Fruit fly (Drosophila melanogaster) whole organism, embryonic: ENCODE results near the gene Irbp.

Experiments used
- Bteb2 ChIP-seq: fragments of 200-800 bp; sonication (Bioruptor generic); optimal IDR thresholded peaks from 2 replicates; lab custom pipeline; 2016; ENCODE audit warnings: missing biosample characterization, missing genetic modification characterization
- C15 ChIP-seq: fragments of 200-800 bp; sonication (Bioruptor generic); IDR thresholded peaks from 3 replicates; pipeline ENCODE4 v1.3.6; 2022; ENCODE audit warnings: missing biosample characterization, missing genetic modification characterization
- CG10366 ChIP-seq: fragments of 200-800 bp; sonication (Bioruptor generic); IDR thresholded peaks from 2 replicates; pipeline ENCODE4 v1.3.6; 2022; ENCODE audit warnings: missing biosample characterization, missing genetic modification characterization
- CG10431 ChIP-seq: fragments of 200-800 bp; sonication (Bioruptor generic); optimal IDR thresholded peaks from 3 replicates; lab custom pipeline; 2018; ENCODE audit warnings: missing biosample characterization, mild to moderate bottlenecking, missing genetic modification characterization
- CG10462 ChIP-seq: fragments of 200-800 bp; sonication (Bioruptor generic); optimal IDR thresholded peaks from 2 replicates; lab custom pipeline; 2016; ENCODE audit warnings: missing biosample characterization, missing genetic modification characterization
- CG10959 ChIP-seq: fragments of 200-800 bp; sonication (Bioruptor generic); IDR thresholded peaks from 2 replicates; pipeline ENCODE4 v1.3.6; 2022; ENCODE audit warnings: missing biosample characterization, missing genetic modification characterization
- CG10979 ChIP-seq: fragments of 200-800 bp; sonication (Bioruptor generic); optimal IDR thresholded peaks from 2 replicates; lab custom pipeline; 2018; ENCODE audit warnings: missing biosample characterization, mild to moderate bottlenecking, missing genetic modification characterization, moderate library complexity
- CG12104 ChIP-seq: fragments of 200-800 bp; sonication (Bioruptor generic); optimal IDR thresholded peaks from 3 replicates; lab custom pipeline; 2016; ENCODE audit warnings: missing biosample characterization, missing genetic modification characterization
- CG15479 ChIP-seq: fragments of 200-800 bp; sonication (Bioruptor generic); optimal IDR thresholded peaks from 3 replicates; lab custom pipeline; 2019; ENCODE audit warnings: missing biosample characterization, mild to moderate bottlenecking, missing genetic modification characterization, moderate library complexity
- CG15696 ChIP-seq: fragments of 200-800 bp; sonication (Bioruptor generic); optimal IDR thresholded peaks from 2 replicates; lab custom pipeline; 2019; ENCODE audit warnings: missing biosample characterization, mild to moderate bottlenecking, missing genetic modification characterization, moderate library complexity
- CG16815 ChIP-seq: fragments of 200-800 bp; sonication (Bioruptor generic); optimal IDR thresholded peaks from 3 replicates; lab custom pipeline; 2017; ENCODE audit warnings: missing biosample characterization, mild to moderate bottlenecking, missing genetic modification characterization
- CG18262 ChIP-seq: fragments of 200-800 bp; optimal IDR thresholded peaks from 3 replicates; lab custom pipeline; 2019; ENCODE audit warnings: missing biosample characterization, mild to moderate bottlenecking, missing genetic modification characterization, moderate library complexity
- CG34422 ChIP-seq: fragments of 200-800 bp; sonication (Bioruptor generic); IDR thresholded peaks from 3 replicates; pipeline ENCODE4 v1.3.6; 2022; ENCODE audit warnings: missing biosample characterization, missing genetic modification characterization
- CG3995 ChIP-seq: fragments of 200-800 bp; sonication (Bioruptor generic); optimal IDR thresholded peaks from 3 replicates; lab custom pipeline; 2016; ENCODE audit warnings: missing biosample characterization, missing genetic modification characterization
- CG4617 ChIP-seq: fragments of 200-800 bp; sonication (Bioruptor generic); optimal IDR thresholded peaks from 3 replicates; lab custom pipeline; 2016; ENCODE audit warnings: missing biosample characterization, missing genetic modification characterization, borderline replicate concordance
- CG4707 ChIP-seq: fragments of 200-800 bp; sonication (Bioruptor generic); optimal IDR thresholded peaks from 2 replicates; lab custom pipeline; 2018; ENCODE audit warnings: missing biosample characterization, mild to moderate bottlenecking, missing genetic modification characterization, moderate library complexity
- CG5953 ChIP-seq: fragments of 200-800 bp; sonication (Bioruptor generic); IDR thresholded peaks from 2 replicates; pipeline ENCODE4 v1.3.6; 2022; ENCODE audit warnings: missing biosample characterization, missing genetic modification characterization
- CG6272 ChIP-seq: fragments of 200-800 bp; sonication (Bioruptor generic); IDR thresholded peaks from 2 replicates; pipeline ENCODE4 v1.3.6; 2022; ENCODE audit warnings: missing biosample characterization, missing genetic modification characterization
- CG6813 ChIP-seq: fragments of 200-800 bp; sonication (Bioruptor generic); optimal IDR thresholded peaks from 2 replicates; lab custom pipeline; 2017; ENCODE audit warnings: missing biosample characterization, missing genetic modification characterization, mild to moderate bottlenecking, moderate library complexity, missing genetic modification reagents
- CG7839 ChIP-seq: fragments of 200-800 bp; sonication (Bioruptor generic); optimal IDR thresholded peaks from 3 replicates; lab custom pipeline; 2018; ENCODE audit warnings: missing biosample characterization, mild to moderate bottlenecking, missing genetic modification characterization, moderate library complexity
- CG8089 ChIP-seq: fragments of 200-800 bp; sonication (Bioruptor generic); optimal IDR thresholded peaks from 3 replicates; lab custom pipeline; 2016; ENCODE audit warnings: missing biosample characterization, missing genetic modification characterization
- D ChIP-seq, 2 experiments: fragments of 200-800 bp in 1 of 2; fragments of >200 bp in 1 of 2; sonication (Bioruptor generic) in 1 of 2; optimal IDR thresholded peaks; 2 replicates in 1 of 2; 3 replicates in 1 of 2; lab custom pipeline; 2017; ENCODE audit warnings: mild to moderate bottlenecking in 1 of 2, missing biosample characterization in 1 of 2, missing genetic modification characterization in 1 of 2, missing genetic modification reagents in 1 of 2
- GATAe ChIP-seq: fragments of 200-800 bp; sonication (Bioruptor generic); conservative IDR thresholded peaks from 2 replicates; pipeline ENCODE4 v1.3.6; 2022; ENCODE audit warnings: missing biosample characterization, missing genetic modification characterization
- HLH3B ChIP-seq: fragments of 200-800 bp; sonication (Bioruptor generic); IDR thresholded peaks from 2 replicates; pipeline ENCODE4 v1.3.6; 2022; ENCODE audit warnings: missing biosample characterization, missing genetic modification characterization
- HLHmδ ChIP-seq: fragments of 200-800 bp; sonication (Bioruptor generic); optimal IDR thresholded peaks from 2 replicates; lab custom pipeline; 2018; ENCODE audit warnings: missing biosample characterization, mild to moderate bottlenecking, missing genetic modification characterization, moderate library complexity
- Hmx ChIP-seq: fragments of 200-800 bp; sonication (Bioruptor generic); optimal IDR thresholded peaks from 2 replicates; lab custom pipeline; 2016; ENCODE audit warnings: missing biosample characterization, missing genetic modification characterization
- Hr3 ChIP-seq: fragments of 200-800 bp; sonication (Bioruptor generic); optimal IDR thresholded peaks from 3 replicates; lab custom pipeline; 2016; ENCODE audit warnings: missing biosample characterization, missing genetic modification characterization
- Hsf ChIP-seq: fragments of 200-800 bp; sonication (Bioruptor generic); optimal IDR thresholded peaks from 3 replicates; lab custom pipeline; 2016; ENCODE audit warnings: missing biosample characterization, missing genetic modification characterization
- Kr ChIP-seq: fragments of 200-800 bp; sonication (Bioruptor generic); optimal IDR thresholded peaks from 2 replicates; lab custom pipeline; 2017; ENCODE audit warnings: missing biosample characterization, mild to moderate bottlenecking, missing genetic modification characterization
- Meics ChIP-seq: fragments of 200-800 bp; sonication (Bioruptor generic); optimal IDR thresholded peaks from 2 replicates; lab custom pipeline; 2017; ENCODE audit warnings: missing biosample characterization, mild to moderate bottlenecking, missing genetic modification characterization
- Optix ChIP-seq: fragments of 200-800 bp; sonication (Bioruptor generic); IDR thresholded peaks from 3 replicates; pipeline ENCODE4 v1.3.6; 2022; ENCODE audit warnings: missing biosample characterization, missing genetic modification characterization
- Rx ChIP-seq: fragments of 200-800 bp; sonication (Bioruptor generic); IDR thresholded peaks from 2 replicates; pipeline ENCODE4 v1.3.6; 2022; ENCODE audit warnings: missing biosample characterization, missing genetic modification characterization
- Sry-δ ChIP-seq: fragments of 200-800 bp; sonication (Bioruptor generic); optimal IDR thresholded peaks from 2 replicates; lab custom pipeline; 2016; ENCODE audit warnings: missing biosample characterization, missing genetic modification characterization
- Ssrp ChIP-seq: fragments of 200-800 bp; sonication (Bioruptor generic); optimal IDR thresholded peaks from 2 replicates; lab custom pipeline; 2018; ENCODE audit warnings: missing biosample characterization, mild to moderate bottlenecking, missing genetic modification characterization, moderate library complexity
- Xrp1 ChIP-seq: fragments of 200-800 bp; sonication (Bioruptor generic); IDR thresholded peaks from 2 replicates; pipeline ENCODE4 v1.3.6; 2022; ENCODE audit warnings: missing biosample characterization, missing genetic modification characterization
- aop ChIP-seq: fragments of 200-800 bp; sonication (Bioruptor generic); IDR thresholded peaks from 2 replicates; pipeline ENCODE4 v1.3.6; 2022; ENCODE audit warnings: missing biosample characterization, missing genetic modification characterization
- ap ChIP-seq: fragments of 200-800 bp; sonication (Bioruptor generic); IDR thresholded peaks from 2 replicates; pipeline ENCODE4 v1.3.6; 2022; ENCODE audit warnings: missing biosample characterization, missing genetic modification characterization
- btn ChIP-seq: fragments of 200-800 bp; sonication (Bioruptor generic); optimal IDR thresholded peaks from 2 replicates; lab custom pipeline; 2016; ENCODE audit warnings: missing biosample characterization, missing genetic modification characterization
- grn ChIP-seq: fragments of 200-800 bp; sonication (Bioruptor generic); optimal IDR thresholded peaks from 3 replicates; lab custom pipeline; 2017; ENCODE audit warnings: missing biosample characterization, missing genetic modification characterization
- ind ChIP-seq: fragments of 200-800 bp; sonication (Bioruptor generic); optimal IDR thresholded peaks from 3 replicates; lab custom pipeline; 2016; ENCODE audit warnings: missing biosample characterization, missing genetic modification characterization
- knrl ChIP-seq: fragments of 200-800 bp; sonication (Bioruptor generic); IDR thresholded peaks from 3 replicates; pipeline ENCODE4 v1.3.6; 2022; ENCODE audit warnings: missing biosample characterization, missing genetic modification characterization; ENCODE audit not compliant: partially characterized antibody
- lov ChIP-seq, 2 experiments: fragments of 200-800 bp in 1 of 2; fragments of >200 bp in 1 of 2; sonication (Bioruptor generic) in 1 of 2; IDR thresholded peaks in 1 of 2; optimal IDR thresholded peaks in 1 of 2; 2 replicates in 1 of 2; 3 replicates in 1 of 2; pipeline versions ENCODE4 v1.3.6 to Lab custom; 2017 to 2022; ENCODE audit warnings: missing biosample characterization in 1 of 2, missing genetic modification characterization in 1 of 2
- luna ChIP-seq: fragments of 200-800 bp; sonication (Bioruptor generic); optimal IDR thresholded peaks from 2 replicates; lab custom pipeline; 2016; ENCODE audit warnings: missing biosample characterization, missing genetic modification characterization
- mam ChIP-seq: fragments of 200-800 bp; sonication (Bioruptor generic); optimal IDR thresholded peaks from 3 replicates; lab custom pipeline; 2016; ENCODE audit warnings: missing biosample characterization, missing genetic modification characterization
- p53 ChIP-seq: fragments of 200-800 bp; sonication (Bioruptor generic); optimal IDR thresholded peaks from 2 replicates; lab custom pipeline; 2016; ENCODE audit warnings: missing biosample characterization, missing genetic modification characterization
- peb ChIP-seq: fragments of 200-800 bp; sonication (Bioruptor generic); IDR thresholded peaks from 2 replicates; pipeline ENCODE4 v1.3.6; 2022; ENCODE audit warnings: missing biosample characterization, missing genetic modification characterization
- pfk ChIP-seq: fragments of 200-800 bp; sonication (Bioruptor generic); optimal IDR thresholded peaks from 2 replicates; lab custom pipeline; 2018; ENCODE audit warnings: missing biosample characterization, mild to moderate bottlenecking, missing genetic modification characterization, moderate library complexity
- sd ChIP-seq: fragments of 200-800 bp; sonication (Bioruptor generic); optimal IDR thresholded peaks from 3 replicates; lab custom pipeline; 2018; ENCODE audit warnings: missing biosample characterization, mild to moderate bottlenecking, missing genetic modification characterization, moderate library complexity
- sens-2 ChIP-seq: fragments of 200-800 bp; sonication (Bioruptor generic); IDR thresholded peaks from 2 replicates; pipeline ENCODE4 v1.3.6; 2022; ENCODE audit warnings: missing biosample characterization, missing genetic modification characterization
- shn ChIP-seq: fragments of 200-800 bp; sonication (Bioruptor generic); optimal IDR thresholded peaks from 3 replicates; lab custom pipeline; 2016; ENCODE audit warnings: missing biosample characterization, missing genetic modification characterization

The Irbp gene

DNA sequence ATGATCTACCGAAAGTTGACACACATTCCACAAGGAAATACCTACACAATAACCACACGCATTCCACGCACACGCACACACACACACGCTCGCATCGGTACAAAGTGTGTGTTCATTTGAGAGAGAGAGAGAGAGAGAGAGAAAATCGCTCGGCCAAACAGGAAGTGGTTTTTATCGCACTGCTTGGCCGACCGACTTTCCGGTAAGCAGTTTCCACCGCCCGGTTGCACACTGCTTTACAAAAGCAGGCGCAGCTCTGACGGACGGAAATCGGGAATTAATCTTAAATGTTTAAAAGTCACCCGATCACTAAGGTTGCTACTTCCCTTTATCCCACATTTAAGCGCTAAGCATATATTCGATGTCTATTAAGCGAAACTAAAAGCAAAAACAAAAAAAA, 17.0 kb upstream of the Irbp start (continued):
- TF ChIP-seq CG10959 (peak; percentile 82), CG34422 (no peak), Hr3 (peak; percentile 25), C15 (0 out of 3 replicates have a peak, but pooled peaks have one; percentile 53), aop (GFP tag; lab: Robert Waterston, UW) (peak; percentile 28; the same call in 1 of the 2 replicates), Sry-δ (GFP tag; lab: Kevin White, UChicago) (peak; percentile 5), CG8089 (GFP tag; lab: Kevin White, UChicago) (peak; percentile 65), ind (GFP tag; lab: Kevin White, UChicago) (peak; percentile 11), sd (tag; lab: Kevin White, UChicago) (no peak), CG18262 (tag; lab: Kevin White, UChicago) (no peak), CG5953 (peak; percentile 40; the same call in 1 of the 2 replicates), CG6813 (peak; percentile 82), Hsf (GFP tag; lab: Kevin White, UChicago) (peak; percentile 63), luna (GFP tag; lab: Kevin White, UChicago) (no peak), CG10462 (GFP tag; lab: Kevin White, UChicago) (peak; percentile 30), GATAe (GFP tag; lab: Robert Waterston, UW) (no peak), pfk (GFP tag; lab: Kevin White, UChicago) (peak; percentile 41), Meics (GFP tag; lab: Kevin White, UChicago) (peak; percentile 60), CG3995 (GFP tag; lab: Kevin White, UChicago) (no peak), knrl (GFP tag; lab: Robert Waterston, UW) (no peak), peb (GFP tag; lab: Robert Waterston, UW) (peak; percentile 43; the same call in 1 of the 2 replicates), CG4707 (GFP tag; lab: Kevin White, UChicago) (peak; percentile 67), sens-2 (GFP tag; lab: Robert Waterston, UW) (peak; percentile 83), Rx (GFP tag; lab: Robert Waterston, UW) (peak; percentile 74), CG6272 (GFP tag; lab: Robert Waterston, UW) (peak; percentile 41; the same call in 1 of the 2 replicates), lov (optimal IDR thresholded peaks at IDR 0.05; lab: Kevin White, UChicago) (no peak), lov (GFP tag; IDR thresholded peaks at IDR 0.05; lab: Robert Waterston, UW) (peak; percentile 93), CG7839 (tag; lab: Kevin White, UChicago) (no peak), CG15696 (tag; lab: Kevin White, UChicago) (peak; percentile 68), CG10366 (GFP tag; lab: Robert Waterston, UW) (peak; percentile 42), CG12104 (GFP tag; lab: Kevin White, UChicago) (peak; percentile 57), D (optimal IDR thresholded peaks at IDR 0.05; lab: Kevin White, UChicago) (no peak), D (GFP tag; optimal IDR thresholded peaks at IDR 0.05; lab: Kevin White, UChicago) (peak; percentile 75), grn (no peak), Ssrp (peak; percentile 45), Xrp1 (peak; percentile 53; the same call in 1 of the 2 replicates), CG10979 (no peak), CG16815 (GFP tag; lab: Kevin White, UChicago) (peak; percentile 76), CG10431 (GFP tag; lab: Kevin White, UChicago) (peak; percentile 72), HLHmδ (GFP tag; lab: Kevin White, UChicago) (peak; percentile 98), p53 (peak; percentile 61), CG4617 (no peak), HLH3B (GFP tag; lab: Robert Waterston, UW) (peak; percentile 70; the same call in 1 of the 2 replicates), Bteb2 (GFP tag; lab: Kevin White, UChicago) (no peak), shn (GFP tag; lab: Kevin White, UChicago) (peak; percentile 50), ap (GFP tag; lab: Robert Waterston, UW) (peak; percentile 67), Optix (GFP tag; lab: Robert Waterston, UW) (peak; percentile 65; the same call in 2 of the 3 replicates), mam (GFP tag; lab: Kevin White, UChicago) (no peak), Kr (peak; percentile 86), Hmx (GFP tag; lab: Kevin White, UChicago) (no peak), CG15479 (GFP tag; lab: Kevin White, UChicago) (peak; percentile 44), btn (peak; percentile 64)
